Fruit fly (Drosophila melanogaster) whole organism, pupa: ENCODE data around the gene CG15475.

Experiments used
- CG10348 ChIP-seq: fragments of 200-800 bp; sonication (Bioruptor generic); IDR thresholded peaks from 2 replicates; pipeline ENCODE4 v1.3.6; 2022; ENCODE audit warnings: missing biosample characterization, missing genetic modification characterization
- CG12605 ChIP-seq: fragments of 200-800 bp; sonication (Bioruptor generic); IDR thresholded peaks from 2 replicates; pipeline ENCODE4 v1.3.6; 2022; ENCODE audit warnings: missing biosample characterization, missing genetic modification characterization
- CG13204 ChIP-seq: fragments of 200-800 bp; sonication (Bioruptor generic); optimal IDR thresholded peaks from 2 replicates; lab custom pipeline; 2018; ENCODE audit warnings: missing biosample characterization, mild to moderate bottlenecking, missing genetic modification characterization, moderate library complexity
- CG14655 ChIP-seq: fragments of 200-800 bp; sonication (Bioruptor generic); optimal IDR thresholded peaks from 3 replicates; lab custom pipeline; 2017; ENCODE audit warnings: mild to moderate bottlenecking, missing biosample characterization, missing genetic modification reagents, missing genetic modification characterization
- CG15710 ChIP-seq: fragments of 200-800 bp; sonication (Bioruptor generic); optimal IDR thresholded peaks from 2 replicates; lab custom pipeline; 2018; ENCODE audit warnings: missing biosample characterization, mild to moderate bottlenecking, missing genetic modification characterization, moderate library complexity
- CG17806 ChIP-seq: fragments of 200-800 bp; sonication (Bioruptor generic); optimal IDR thresholded peaks from 2 replicates; lab custom pipeline; 2018; ENCODE audit warnings: missing biosample characterization, mild to moderate bottlenecking, missing genetic modification characterization, moderate library complexity
- CG32121 ChIP-seq: fragments of 200-800 bp; sonication (Bioruptor generic); IDR thresholded peaks from 2 replicates; pipeline ENCODE4 v1.3.6; 2022; ENCODE audit warnings: missing biosample characterization, missing genetic modification characterization
- CG34367 ChIP-seq: fragments of 200-800 bp; sonication (Bioruptor generic); optimal IDR thresholded peaks from 2 replicates; lab custom pipeline; 2018; ENCODE audit warnings: missing biosample characterization, mild to moderate bottlenecking, missing genetic modification characterization
- CG4496 ChIP-seq: fragments of 200-800 bp; sonication (Bioruptor generic); IDR thresholded peaks from 3 replicates; pipeline ENCODE4 v1.3.6; 2022; ENCODE audit warnings: missing biosample characterization, missing genetic modification characterization
- CG8159 ChIP-seq: fragments of 200-800 bp; sonication (Bioruptor generic); optimal IDR thresholded peaks from 3 replicates; lab custom pipeline; 2018; ENCODE audit warnings: missing biosample characterization, mild to moderate bottlenecking, missing genetic modification characterization, moderate library complexity
- CG8301 ChIP-seq: fragments of 200-800 bp; sonication (Bioruptor generic); optimal IDR thresholded peaks from 2 replicates; lab custom pipeline; 2018; ENCODE audit warnings: missing biosample characterization, mild to moderate bottlenecking, missing genetic modification characterization
- CG9948 ChIP-seq: fragments of 200-800 bp; sonication (Bioruptor generic); optimal IDR thresholded peaks from 2 replicates; lab custom pipeline; 2018; ENCODE audit warnings: missing biosample characterization, mild to moderate bottlenecking, missing genetic modification characterization, moderate library complexity
- D1 ChIP-seq: fragments of 200-800 bp; sonication (Bioruptor generic); optimal IDR thresholded peaks from 2 replicates; lab custom pipeline; 2018; ENCODE audit warnings: missing biosample characterization, mild to moderate bottlenecking, missing genetic modification characterization, moderate library complexity
- EcR ChIP-seq: fragments of 200-800 bp; sonication (Bioruptor generic); optimal IDR thresholded peaks from 3 replicates; lab custom pipeline; 2019; ENCODE audit warnings: missing biosample characterization, missing genetic modification characterization, mild to moderate bottlenecking, moderate library complexity, missing genetic modification reagents
- Ets98B ChIP-seq: fragments of 200-800 bp; sonication (Bioruptor generic); IDR thresholded peaks from 2 replicates; pipeline ENCODE4 v1.3.6; 2022; ENCODE audit warnings: missing biosample characterization, missing genetic modification characterization
- Pif1A ChIP-seq: fragments of 200-800 bp; sonication (Bioruptor generic); optimal IDR thresholded peaks from 3 replicates; lab custom pipeline; 2016; ENCODE audit warnings: missing biosample characterization, missing genetic modification characterization
- Pif1B ChIP-seq: fragments of 200-800 bp; sonication (Bioruptor generic); optimal IDR thresholded peaks from 3 replicates; lab custom pipeline; 2016; ENCODE audit warnings: missing biosample characterization, missing genetic modification characterization
- Snoo ChIP-seq: fragments of 200-800 bp; sonication (Bioruptor generic); optimal IDR thresholded peaks from 3 replicates; lab custom pipeline; 2017; ENCODE audit warnings: missing biosample characterization, mild to moderate bottlenecking, missing genetic modification characterization, inconsistent platforms
- fd96Ca ChIP-seq: fragments of 200-800 bp; sonication (Bioruptor generic); IDR thresholded peaks from 3 replicates; pipeline ENCODE4 v1.3.6; 2022; ENCODE audit warnings: missing biosample characterization, missing genetic modification characterization
- gl ChIP-seq: fragments of 200-800 bp; sonication (Bioruptor generic); optimal IDR thresholded peaks from 2 replicates; lab custom pipeline; 2018; ENCODE audit warnings: missing biosample characterization, mild to moderate bottlenecking, missing genetic modification characterization
- rn ChIP-seq: fragments of 200-800 bp; sonication (Bioruptor generic); IDR thresholded peaks from 2 replicates; pipeline ENCODE4 v1.3.6; 2022; ENCODE audit warnings: missing biosample characterization, missing genetic modification characterization

Gene CG15475

dm6 chr2L:20639821-20640220, 25.5 kb downstream of the CG15475 start, which contains the start of gene CG31680:
TSS of gene CG31680 (plus strand) at chr2L:20640121.
- TF ChIP-seq fd96Ca = no peak
- no peak for TF ChIP-seq CG34367
- TF ChIP-seq CG8301 (tag; lab: Kevin White, UChicago) = no peak
- no peak for TF ChIP-seq Snoo
- no peak for TF ChIP-seq EcR (GFP tag; lab: Kevin White, UChicago)
- TF ChIP-seq CG15710 (tag; lab: Kevin White, UChicago) = no peak
- TF ChIP-seq CG12605 (GFP tag; lab: Robert Waterston, UW) = no peak
- TF ChIP-seq CG14655 (GFP tag; lab: Kevin White, UChicago) = no peak
- no peak for TF ChIP-seq CG9948
- TF ChIP-seq Pif1A (GFP tag; lab: Kevin White, UChicago) = no peak
- TF ChIP-seq D1 (tag; lab: Kevin White, UChicago) = no peak
- no peak for TF ChIP-seq CG10348
- TF ChIP-seq CG17806 (tag; lab: Kevin White, UChicago) = no peak
- TF ChIP-seq CG8159 (tag; lab: Kevin White, UChicago) = no peak
- no peak for TF ChIP-seq CG4496 (GFP tag; lab: Robert Waterston, UW)
- no peak for TF ChIP-seq rn (GFP tag; lab: Robert Waterston, UW)
- no peak for TF ChIP-seq Ets98B (GFP tag; lab: Robert Waterston, UW)
- no peak for TF ChIP-seq gl (tag; lab: Kevin White, UChicago)

DNA sequence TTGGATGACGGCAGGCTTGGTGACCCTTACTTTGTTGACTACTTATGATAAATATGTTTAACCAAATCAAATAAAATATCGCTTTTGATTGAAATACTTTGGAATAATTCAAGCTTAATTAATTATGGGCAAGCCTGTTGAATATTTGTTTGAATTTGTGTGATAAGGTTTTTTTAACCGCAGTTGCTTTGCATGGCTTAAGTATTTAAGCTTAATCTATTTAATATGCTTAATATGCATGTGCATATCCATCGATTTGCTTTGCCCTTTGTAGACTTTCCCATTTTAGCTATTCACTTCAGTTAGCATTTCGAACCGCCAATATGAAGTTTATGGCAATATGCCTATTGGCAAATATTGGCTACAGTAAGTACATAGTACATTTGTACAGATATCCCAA, 26.3 kb downstream of the CG15475 start, which contains the start of gene Sfp38D:
Sfp38D (plus strand) TSS at position 301 of the 400 bp plus-strand sequence.
- TF ChIP-seq fd96Ca (no peak), CG13204 (GFP tag; lab: Kevin White, UChicago) (no peak)

DNA sequence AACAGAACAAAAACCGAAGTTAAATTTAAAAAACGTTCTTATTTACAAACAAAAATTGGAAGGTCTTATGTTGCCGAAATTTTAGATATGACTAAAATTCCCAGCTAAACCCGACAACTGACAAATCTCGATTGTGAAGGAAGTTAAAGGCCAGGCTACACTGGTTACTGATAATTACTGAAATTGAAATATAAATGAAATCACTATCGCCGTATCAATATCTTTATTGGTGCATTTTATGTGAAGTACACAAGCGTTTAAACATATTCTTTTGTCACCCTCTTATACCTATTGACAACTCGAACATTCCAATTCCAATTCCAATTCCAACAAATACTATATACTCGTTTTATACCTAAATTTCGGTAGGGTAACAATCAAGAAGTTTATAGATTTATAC, 28.8 kb downstream of the CG15475 start, which contains the start of gene CG17470:
CG17470 (minus strand) TSS at position 101 of the 400 bp plus-strand sequence.
- no peak for TF ChIP-seq CG8301 (tag; lab: Kevin White, UChicago)
- TF ChIP-seq fd96Ca = no peak
- TF ChIP-seq CG8159 (tag; lab: Kevin White, UChicago) = no peak
- TF ChIP-seq CG13204 (GFP tag; lab: Kevin White, UChicago) = no peak
- TF ChIP-seq D1 (tag; lab: Kevin White, UChicago) = no peak

DNA sequence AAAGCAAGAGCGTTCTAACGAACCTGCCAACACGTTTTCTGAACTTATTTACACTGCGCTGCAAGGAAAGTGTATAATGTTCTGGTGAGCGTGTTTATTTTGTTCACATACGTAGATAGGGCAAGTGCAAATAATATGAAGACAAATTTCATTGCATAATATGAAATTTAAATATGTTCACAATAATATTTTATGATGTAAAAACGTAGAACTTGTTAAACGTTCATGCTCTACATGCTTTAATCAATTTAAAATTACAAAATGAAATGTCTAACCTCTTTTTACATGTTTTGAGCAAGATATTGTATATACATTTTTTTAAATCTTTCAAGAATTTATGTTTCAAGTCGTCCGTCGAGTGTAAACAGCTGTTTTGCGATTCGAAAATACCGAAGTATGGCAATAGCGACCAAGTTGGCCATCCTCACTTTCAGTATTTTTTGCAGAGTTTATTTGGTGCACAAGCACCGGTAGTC, 31.1 kb downstream of the CG15475 start, which contains the start of the genes phr6-4 and CG2608:
phr6-4 (minus strand) TSS at position 398 of the 476 bp plus-strand sequence.
CG2608 (plus strand) TSS at position 429 of the 476 bp plus-strand sequence.
- TF ChIP-seq CG8301 (tag; lab: Kevin White, UChicago) (peak; percentile 95), D1 (tag; lab: Kevin White, UChicago) (peak; percentile 92), EcR (GFP tag; lab: Kevin White, UChicago) (peak; percentile 15), CG13204 (GFP tag; lab: Kevin White, UChicago) (no peak), CG34367 (peak; percentile 95), Pif1B (GFP tag; lab: Kevin White, UChicago) (peak; percentile 91), CG4496 (GFP tag; lab: Robert Waterston, UW) (peak; percentile 89), Snoo (peak; percentile 91), rn (GFP tag; lab: Robert Waterston, UW) (peak; percentile 83), fd96Ca (peak; percentile 66; the same call in 1 of the 3 replicates), Ets98B (GFP tag; lab: Robert Waterston, UW) (peak; percentile 83), CG32121 (GFP tag; lab: Robert Waterston, UW) (peak; percentile 88), CG14655 (GFP tag; lab: Kevin White, UChicago) (peak; percentile 96), CG17806 (tag; lab: Kevin White, UChicago) (peak; percentile 94), CG9948 (peak; percentile 96), CG10348 (no peak), CG12605 (GFP tag; lab: Robert Waterston, UW) (peak; percentile 83), gl (tag; lab: Kevin White, UChicago) (peak; percentile 84), Pif1A (GFP tag; lab: Kevin White, UChicago) (peak; percentile 94), CG15710 (tag; lab: Kevin White, UChicago) (peak; percentile 95), CG8159 (tag; lab: Kevin White, UChicago) (peak; percentile 96)
- TF ChIP-seq, all 21 proteins: peak for 19

DNA sequence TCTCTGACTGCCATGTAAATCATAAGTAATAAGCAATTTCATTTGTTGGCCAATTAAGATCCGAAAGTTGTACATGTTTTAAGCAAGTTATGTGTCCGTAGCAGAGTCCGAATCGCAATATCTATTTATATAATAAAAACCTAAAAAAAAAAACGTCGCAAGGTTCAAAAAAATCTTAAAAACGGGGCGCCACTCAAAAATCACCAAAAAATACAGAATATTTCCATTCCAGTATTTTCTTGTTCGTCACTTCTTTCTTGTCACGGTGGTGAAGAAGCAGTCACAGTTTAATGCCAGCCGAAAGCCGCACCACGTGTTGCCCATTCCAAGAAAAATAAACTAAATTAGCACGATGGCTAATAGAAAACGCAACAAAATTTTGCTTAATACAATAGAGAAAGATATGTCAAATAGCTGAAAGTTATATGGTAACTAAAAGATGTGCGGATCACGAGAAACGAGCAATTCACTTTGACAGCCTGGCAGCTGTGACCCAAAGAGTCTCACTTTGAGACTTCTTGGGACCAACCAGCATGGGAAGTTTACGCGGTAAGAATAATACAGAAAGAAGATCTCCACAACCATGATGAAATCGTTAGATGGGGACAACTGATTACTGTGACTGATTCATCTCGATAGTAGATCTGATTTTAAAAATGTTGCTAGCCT, 33.1 kb downstream of the CG15475 start:
- TF ChIP-seq Snoo (no peak), CG34367 (no peak), Pif1A (GFP tag; lab: Kevin White, UChicago) (no peak), EcR (GFP tag; lab: Kevin White, UChicago) (no peak), CG12605 (GFP tag; lab: Robert Waterston, UW) (no peak)

- TF ChIP-seq CG12605 (GFP tag; lab: Robert Waterston, UW) = no peak
- TF ChIP-seq Ets98B (GFP tag; lab: Robert Waterston, UW) = no peak
- no peak for TF ChIP-seq gl (tag; lab: Kevin White, UChicago)
- no peak for TF ChIP-seq fd96Ca
- TF ChIP-seq CG17806 (tag; lab: Kevin White, UChicago) = no peak
Measured at dm6 chr2L:20648612-20649011, 34.3 kb downstream of the CG15475 start, which contains the start of gene CG18810. TSS of gene CG18810 (plus strand) at chr2L:20648912.
